Fruit fly (Drosophila melanogaster): ENCODE measurements around the gene jar.

DNA sequence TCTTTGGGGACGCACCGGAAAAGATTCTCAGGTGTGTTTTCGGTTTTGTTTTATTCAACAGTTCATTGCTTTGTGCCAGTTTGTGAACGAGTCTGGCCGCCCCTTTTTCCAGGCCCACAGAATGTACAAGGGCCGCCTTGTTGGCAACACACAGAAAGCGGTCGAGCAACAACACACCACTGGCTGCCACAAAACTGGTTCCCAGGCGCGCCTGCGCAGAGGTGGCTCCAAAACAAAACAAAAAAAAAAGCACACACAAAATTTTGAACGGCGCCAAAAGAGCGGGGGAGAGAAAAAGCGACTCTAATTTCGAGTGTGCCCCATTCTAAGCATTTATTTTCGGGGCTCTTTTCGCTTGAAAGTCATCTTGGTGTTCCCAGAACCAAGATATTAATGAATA, 28.1 kb upstream of the jar start:
- TF ChIP-seq CG16779 (tag; optimal IDR thresholded peaks at IDR 0.05) (no peak), fkh (GFP tag; optimal IDR thresholded peaks at IDR 0.05) (no peak), Blimp-1 (GFP tag; optimal IDR thresholded peaks at IDR 0.05) (no peak), CG6276 (GFP tag; optimal IDR thresholded peaks at IDR 0.05) (no peak), esn (GFP tag; optimal IDR thresholded peaks at IDR 0.05) (no peak), CG8319 (GFP tag; optimal IDR thresholded peaks at IDR 0.05) (no peak), CG1621 (tag; optimal IDR thresholded peaks at IDR 0.05) (no peak), OdsH (GFP tag; optimal IDR thresholded peaks at IDR 0.05) (no peak)
